Worm (Caenorhabditis elegans) whole organism, young adult: ENCODE data around the gene srw-41.

Experiments used
- B0261.1 ChIP-seq: sonication (generic microtip); optimal IDR thresholded peaks from 2 replicates; lab custom pipeline; 2016; ENCODE audit warnings: mild to moderate bottlenecking, missing genetic modification characterization, moderate library complexity, missing compliant biosample characterization
- B0336.3 ChIP-seq: fragments of 200-800 bp; sonication (Bioruptor generic); IDR thresholded peaks from 2 replicates; pipeline ENCODE4 v1.3.6; 2022; ENCODE audit warnings: missing genetic modification characterization, missing compliant biosample characterization
- C06A6.2 ChIP-seq: fragments of 200-800 bp; sonication (Bioruptor generic); conservative IDR thresholded peaks from 2 replicates; pipeline ENCODE4 v1.3.6; 2022; ENCODE audit warnings: missing genetic modification characterization, missing compliant biosample characterization
- F37B4.10 ChIP-seq: fragments of 200-800 bp; sonication (Bioruptor generic); IDR thresholded peaks from 2 replicates; pipeline ENCODE4 v1.3.6; 2022; ENCODE audit warnings: missing genetic modification characterization, missing compliant biosample characterization
- F49E8.2 ChIP-seq: sonication (generic microtip); optimal IDR thresholded peaks from 3 replicates; lab custom pipeline; 2017; ENCODE audit warnings: missing genetic modification characterization, mild to moderate bottlenecking, missing compliant biosample characterization, antibody characterized with exemption, moderate library complexity; ENCODE audit not compliant: insufficient read depth
- Y53G8AR.9 ChIP-seq: fragments of 200-800 bp; sonication (Bioruptor generic); conservative IDR thresholded peaks from 2 replicates; pipeline ENCODE4 v1.3.6; 2022; ENCODE audit warnings: missing genetic modification reagents, missing genetic modification characterization, missing compliant biosample characterization
- Y67H2A.10 ChIP-seq: fragments of 200-800 bp; sonication (Bioruptor generic); conservative IDR thresholded peaks from 2 replicates; pipeline ENCODE4 v1.3.6; 2022; ENCODE audit warnings: missing genetic modification reagents, missing genetic modification characterization, missing compliant biosample characterization
- aptf-2 ChIP-seq: fragments of 200-800 bp; sonication (Bioruptor generic); conservative IDR thresholded peaks from 2 replicates; pipeline ENCODE4 v1.3.6; 2022; ENCODE audit warnings: missing genetic modification reagents, missing genetic modification characterization, missing compliant biosample characterization
- attf-5 ChIP-seq: fragments of 200-800 bp; sonication (Bioruptor generic); optimal IDR thresholded peaks from 2 replicates; lab custom pipeline; 2018; ENCODE audit warnings: mild to moderate bottlenecking, missing genetic modification characterization, missing compliant biosample characterization
- ccch-3 ChIP-seq: fragments of 200-800 bp; sonication (Bioruptor generic); optimal IDR thresholded peaks from 2 replicates; lab custom pipeline; 2018; ENCODE audit warnings: mild to moderate bottlenecking, missing genetic modification characterization, missing compliant biosample characterization
- ceh-100 ChIP-seq: fragments of 200-800 bp; sonication (Bioruptor generic); IDR thresholded peaks from 2 replicates; pipeline ENCODE4 v1.3.6; 2022; ENCODE audit warnings: missing genetic modification reagents, missing genetic modification characterization, missing compliant biosample characterization
- ceh-27 ChIP-seq: fragments of 200-800 bp; sonication (Bioruptor generic); optimal IDR thresholded peaks from 2 replicates; lab custom pipeline; 2018; ENCODE audit warnings: mild to moderate bottlenecking, missing genetic modification characterization, moderate library complexity, missing compliant biosample characterization
- ceh-91 ChIP-seq: fragments of 200-800 bp; sonication (Bioruptor generic); IDR thresholded peaks from 2 replicates; pipeline ENCODE4 v1.3.6; 2022; ENCODE audit warnings: missing genetic modification reagents, missing genetic modification characterization, missing compliant biosample characterization
- chd-7 ChIP-seq: sonication (generic microtip); optimal IDR thresholded peaks from 2 replicates; lab custom pipeline; 2016; ENCODE audit warnings: mild to moderate bottlenecking, missing genetic modification characterization, moderate library complexity, missing compliant biosample characterization
- die-1 ChIP-seq: sonication (generic microtip); optimal IDR thresholded peaks from 2 replicates; lab custom pipeline; 2016; ENCODE audit warnings: missing genotype, mild to moderate bottlenecking, missing genetic modification characterization, missing compliant biosample characterization
- egrh-3 ChIP-seq: fragments of 200-800 bp; sonication (Bioruptor generic); IDR thresholded peaks from 2 replicates; pipeline ENCODE4 v1.3.6; 2022; ENCODE audit warnings: missing genetic modification reagents, missing genetic modification characterization, missing compliant biosample characterization
- fkh-3 ChIP-seq: sonication (generic microtip); optimal IDR thresholded peaks from 2 replicates; lab custom pipeline; 2016; ENCODE audit warnings: mild to moderate bottlenecking, missing genetic modification characterization, missing compliant biosample characterization
- gei-17 ChIP-seq: fragments of 200-800 bp; sonication (Bioruptor generic); optimal IDR thresholded peaks from 2 replicates; lab custom pipeline; 2018; ENCODE audit warnings: mild to moderate bottlenecking, missing genetic modification characterization, missing compliant biosample characterization
- hlh-12 ChIP-seq: sonication (generic microtip); optimal IDR thresholded peaks from 2 replicates; lab custom pipeline; 2016; ENCODE audit warnings: missing genetic modification characterization, missing compliant biosample characterization
- lag-1 ChIP-seq: fragments of 200-800 bp; sonication (Bioruptor generic); IDR thresholded peaks from 2 replicates; pipeline ENCODE4 v1.3.6; 2022; ENCODE audit warnings: missing genetic modification reagents, missing genetic modification characterization, missing compliant biosample characterization
- let-526 ChIP-seq: fragments of 200-800 bp; sonication (Bioruptor generic); IDR thresholded peaks from 2 replicates; pipeline ENCODE4 v1.3.6; 2022; ENCODE audit warnings: missing genetic modification reagents, missing genetic modification characterization, missing compliant biosample characterization
- let-607 ChIP-seq, 2 experiments: fragments of 200-800 bp in 1 of 2; sonication (Bioruptor generic) in 1 of 2; sonication (generic microtip) in 1 of 2; optimal IDR thresholded peaks; 2 replicates each; lab custom pipeline; 2016 to 2018; ENCODE audit warnings: mild to moderate bottlenecking in 2 of 2, missing compliant biosample characterization in 2 of 2, missing genetic modification characterization in 2 of 2, moderate library complexity in 2 of 2, missing genotype in 1 of 2
- lin-54 ChIP-seq: fragments of 200-800 bp; sonication (Bioruptor generic); optimal IDR thresholded peaks from 2 replicates; lab custom pipeline; 2018; ENCODE audit warnings: mild to moderate bottlenecking, missing genetic modification characterization, missing compliant biosample characterization
- lsl-1 ChIP-seq: fragments of 200-800 bp; sonication (Bioruptor generic); optimal IDR thresholded peaks from 2 replicates; lab custom pipeline; 2018; ENCODE audit warnings: mild to moderate bottlenecking, missing genetic modification characterization, moderate library complexity, missing compliant biosample characterization
- madf-3 ChIP-seq: fragments of 200-800 bp; sonication (Bioruptor generic); IDR thresholded peaks from 2 replicates; pipeline ENCODE4 v1.3.6; 2022; ENCODE audit warnings: missing genetic modification reagents, missing genetic modification characterization, missing compliant biosample characterization
- mes-4 ChIP-seq: sonication (generic microtip); optimal IDR thresholded peaks from 2 replicates; lab custom pipeline; 2016; ENCODE audit warnings: missing genotype, missing genetic modification characterization, missing compliant biosample characterization
- nfya-1 ChIP-seq: sonication (generic microtip); optimal IDR thresholded peaks from 2 replicates; lab custom pipeline; 2017; ENCODE audit warnings: antibody characterized with exemption, missing compliant biosample characterization, missing genetic modification characterization, borderline replicate concordance; ENCODE audit not compliant: insufficient read depth
- nhr-90 ChIP-seq: sonication (generic microtip); optimal IDR thresholded peaks from 2 replicates; lab custom pipeline; 2016; ENCODE audit warnings: missing genotype, mild to moderate bottlenecking, missing genetic modification characterization, missing compliant biosample characterization
- pbrm-1 ChIP-seq: fragments of 200-800 bp; sonication (Bioruptor generic); IDR thresholded peaks from 2 replicates; pipeline ENCODE4 v1.3.6; 2022; ENCODE audit warnings: missing genetic modification reagents, missing genetic modification characterization, missing compliant biosample characterization
- rcor-1 ChIP-seq: fragments of 200-800 bp; sonication (Bioruptor generic); IDR thresholded peaks from 2 replicates; pipeline ENCODE4 v1.3.6; 2022; ENCODE audit warnings: missing genetic modification reagents, missing genetic modification characterization, missing compliant biosample characterization
- sea-2 ChIP-seq: fragments of 200-800 bp; sonication (Bioruptor generic); IDR thresholded peaks from 2 replicates; pipeline ENCODE4 v1.3.6; 2022; ENCODE audit warnings: missing genetic modification characterization, missing compliant biosample characterization
- snpc-1.3 ChIP-seq: sonication (generic microtip); optimal IDR thresholded peaks from 2 replicates; lab custom pipeline; 2017; ENCODE audit warnings: missing genetic modification characterization, mild to moderate bottlenecking, missing compliant biosample characterization, antibody characterized with exemption, moderate library complexity, missing genotype, missing genetic modification reagents; ENCODE audit not compliant: insufficient read depth
- tbx-9 ChIP-seq: sonication (generic microtip); optimal IDR thresholded peaks from 2 replicates; lab custom pipeline; 2016; ENCODE audit warnings: borderline replicate concordance, missing genetic modification characterization, inconsistent platforms, missing compliant biosample characterization
- tlf-1 ChIP-seq: fragments of 200-800 bp; sonication (Bioruptor generic); optimal IDR thresholded peaks from 2 replicates; lab custom pipeline; 2018; ENCODE audit warnings: mild to moderate bottlenecking, missing genetic modification characterization, missing compliant biosample characterization
- unc-62 ChIP-seq: fragments of 150-350 bp; optimal IDR thresholded peaks from 2 replicates; lab custom pipeline; 2014; ENCODE audit warnings: missing biosample characterization, missing genetic modification reagents, missing genetic modification characterization
- zfh-2 ChIP-seq: fragments of 200-800 bp; sonication (Bioruptor generic); conservative IDR thresholded peaks from 2 replicates; pipeline ENCODE4 v1.3.6; 2022; ENCODE audit warnings: missing genetic modification reagents, missing genetic modification characterization, missing compliant biosample characterization
- ztf-28 ChIP-seq: fragments of 200-800 bp; sonication (Bioruptor generic); IDR thresholded peaks from 2 replicates; pipeline ENCODE4 v1.3.6; 2022; ENCODE audit warnings: missing genetic modification reagents, missing genetic modification characterization, missing compliant biosample characterization
- ztf-3 ChIP-seq: fragments of 200-800 bp; sonication (Bioruptor generic); optimal IDR thresholded peaks from 2 replicates; lab custom pipeline; 2018; ENCODE audit warnings: mild to moderate bottlenecking, missing genetic modification characterization, missing compliant biosample characterization

The srw-41 gene

DNA sequence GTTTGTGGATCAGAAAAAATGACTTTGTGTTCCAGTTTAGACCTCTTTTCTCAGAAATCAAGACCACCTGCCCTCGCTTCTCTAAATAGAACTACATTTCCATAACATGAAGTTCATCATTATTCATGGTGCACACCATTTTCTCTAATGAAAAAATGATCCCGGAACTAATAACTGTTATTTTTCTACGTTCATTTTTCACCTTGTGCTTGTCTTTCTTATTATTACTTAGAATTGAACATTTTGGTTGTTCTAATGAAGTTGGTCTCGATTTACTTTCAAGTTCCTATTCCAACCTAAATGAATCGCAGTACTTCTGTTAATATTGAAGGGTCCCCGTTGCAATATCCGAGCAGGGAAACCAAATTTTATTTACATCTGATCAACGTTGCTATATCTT is 14.4 kb upstream of the srw-41 start, which contains the start of gene srw-36:
srw-36 (plus strand) TSS at position 301 of the 400 bp plus-strand sequence.
- TF ChIP-seq ztf-3 (GFP tag; lab: Kevin White, UChicago), result no peak

DNA sequence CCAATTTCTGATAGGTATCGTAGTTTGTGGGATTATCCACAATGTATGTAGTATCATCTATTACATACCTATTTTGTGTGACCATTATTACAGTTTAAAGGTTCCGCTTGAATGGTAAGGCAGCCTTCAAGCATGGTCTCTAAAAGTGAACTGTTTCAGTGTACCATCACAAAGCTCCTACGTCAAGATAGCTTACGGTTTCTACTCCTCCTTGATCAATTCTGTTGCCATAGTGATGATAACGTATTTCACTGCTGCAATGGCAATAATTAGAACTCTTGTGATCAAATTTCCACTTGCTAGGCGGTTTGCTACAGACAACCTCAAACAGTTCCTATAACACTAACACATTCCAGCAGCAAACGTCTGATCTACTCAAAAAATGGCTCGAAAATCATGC is 13.9 kb upstream of the srw-41 start:
- TF ChIP-seq C06A6.2, result no peak
- TF ChIP-seq fkh-3 (tag; lab: Kevin White, UChicago), result no peak
- no peak for TF ChIP-seq ceh-100
- no peak for TF ChIP-seq tlf-1 (GFP tag; lab: Kevin White, UChicago)
- no peak for TF ChIP-seq ccch-3 (GFP tag; lab: Kevin White, UChicago)
- TF ChIP-seq Y53G8AR.9, result no peak
- no peak for TF ChIP-seq B0336.3 (GFP tag; lab: Robert Waterston, UW)
- TF ChIP-seq rcor-1 (GFP tag; lab: Robert Waterston, UW), result no peak
- TF ChIP-seq ceh-27 (GFP tag; lab: Kevin White, UChicago), result no peak
- no peak for TF ChIP-seq let-526
- TF ChIP-seq tbx-9 (tag; lab: Kevin White, UChicago), result no peak
- no peak for TF ChIP-seq nfya-1
- TF ChIP-seq ceh-91 (GFP tag; lab: Robert Waterston, UW), result no peak
- TF ChIP-seq madf-3 (GFP tag; lab: Robert Waterston, UW), result no peak

DNA sequence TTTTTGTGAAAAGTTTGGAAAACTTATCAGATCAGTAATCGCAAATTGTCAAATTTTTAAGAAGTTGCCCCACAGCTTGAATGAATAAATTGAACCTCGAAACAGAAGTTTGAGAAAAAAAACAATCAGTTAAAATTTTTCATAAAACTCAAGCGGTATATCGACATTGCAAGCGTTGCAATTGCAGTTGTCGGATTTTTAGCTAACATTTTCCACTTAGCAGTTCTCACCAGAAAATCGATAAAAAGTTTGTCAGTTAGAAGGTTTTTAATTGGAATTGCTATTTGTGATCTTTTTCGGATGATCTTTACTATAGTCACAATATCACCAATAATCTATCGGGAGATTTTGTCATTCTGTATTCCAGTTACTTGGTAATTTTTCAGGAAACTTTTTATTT is 11.6 kb upstream of the srw-41 start, which contains the start of gene srw-43:
srw-43 (plus strand) TSS at position 301 of the 400 bp plus-strand sequence.
- TF ChIP-seq pbrm-1, result no peak

DNA sequence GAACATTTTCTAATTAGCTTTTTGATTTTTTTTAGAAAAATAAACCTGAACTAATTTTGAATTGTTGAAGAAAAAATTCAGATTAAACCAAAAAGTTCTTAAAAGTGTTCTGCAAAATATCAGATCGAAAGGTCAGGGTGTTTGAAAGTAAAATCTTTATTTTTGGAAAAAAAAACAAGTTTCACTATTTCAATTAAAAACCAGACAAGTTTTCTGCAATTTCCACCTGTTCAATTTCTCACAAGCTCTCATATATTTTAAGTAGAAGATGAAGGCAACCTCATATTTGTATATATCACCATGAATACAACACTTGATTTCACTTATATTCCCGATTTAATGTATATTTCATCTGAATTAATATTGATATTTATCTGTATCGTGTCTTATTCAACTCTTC is 10.1 kb upstream of the srw-41 start, which contains the start of gene srz-102:
srz-102 (plus strand) TSS at position 301 of the 400 bp plus-strand sequence.
- TF ChIP-seq lsl-1 (GFP tag; lab: Kevin White, UChicago), result no peak
- TF ChIP-seq chd-7, result no peak
- TF ChIP-seq snpc-1.3 (tag; lab: Kevin White, UChicago), result no peak
- no peak for TF ChIP-seq let-526
- TF ChIP-seq unc-62 (GFP tag; lab: Kevin White, UChicago), result no peak
- TF ChIP-seq tlf-1 (GFP tag; lab: Kevin White, UChicago), result no peak
- TF ChIP-seq sea-2 (GFP tag; lab: Robert Waterston, UW), result no peak
- no peak for TF ChIP-seq fkh-3 (tag; lab: Kevin White, UChicago)
- TF ChIP-seq F37B4.10, result no peak
- TF ChIP-seq ztf-28 (GFP tag; lab: Robert Waterston, UW), result no peak
- TF ChIP-seq aptf-2 (GFP tag; lab: Robert Waterston, UW), result no peak
- no peak for TF ChIP-seq Y67H2A.10 (GFP tag; lab: Robert Waterston, UW)
- TF ChIP-seq F49E8.2 (tag; lab: Kevin White, UChicago), result no peak
- no peak for TF ChIP-seq B0261.1
- TF ChIP-seq lag-1, result no peak
- no peak for TF ChIP-seq nhr-90 (tag; lab: Kevin White, UChicago)
- TF ChIP-seq let-607 (tag; optimal IDR thresholded peaks at IDR 0.05; lab: Kevin White, UChicago), result no peak
- no peak for TF ChIP-seq hlh-12 (tag; lab: Kevin White, UChicago)
- no peak for TF ChIP-seq attf-5 (GFP tag; lab: Kevin White, UChicago)
- TF ChIP-seq, all 124 proteins: peak for 0

DNA sequence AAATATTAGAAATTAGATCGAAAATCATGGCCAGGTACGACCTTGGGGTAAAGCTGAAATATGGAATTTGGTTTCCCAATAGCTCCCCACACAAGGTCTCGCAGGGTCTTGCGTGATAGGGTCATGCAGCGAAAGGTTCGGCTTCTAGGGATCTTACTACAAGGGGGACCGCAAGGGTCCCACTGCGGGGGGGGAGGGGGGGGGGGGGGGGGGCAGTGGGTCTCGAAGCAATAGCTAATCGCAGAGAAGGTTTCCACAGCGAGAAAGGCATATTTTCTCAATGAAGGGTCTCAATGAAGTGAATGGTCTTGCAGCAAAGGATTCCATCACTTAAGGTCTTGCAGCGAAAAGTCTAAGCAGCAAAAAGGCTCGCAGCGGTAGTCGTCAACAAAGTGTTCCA is 4.3 kb upstream of the srw-41 start:
- TF ChIP-seq die-1 (tag; lab: Kevin White, UChicago) (no peak), mes-4 (tag; lab: Kevin White, UChicago) (no peak), zfh-2 (GFP tag; lab: Robert Waterston, UW) (peak; percentile 92), lin-54 (GFP tag; lab: Kevin White, UChicago) (no peak), gei-17 (GFP tag; lab: Kevin White, UChicago) (no peak), egrh-3 (GFP tag; lab: Robert Waterston, UW) (peak; percentile 90; the same call in 1 of the 2 replicates)
